Fruit fly (Drosophila melanogaster) whole organism, adult: ENCODE data around the gene RIOK1.

Experiments
- CG11617 ChIP-seq: fragments of 200-800 bp; sonication (Bioruptor generic); optimal IDR thresholded peaks from 2 replicates; lab custom pipeline; 2017; ENCODE audit warnings: mild to moderate bottlenecking, missing biosample characterization, missing genetic modification reagents, missing genetic modification characterization
- CG12768 ChIP-seq: fragments of 200-800 bp; sonication (Bioruptor generic); optimal IDR thresholded peaks from 2 replicates; lab custom pipeline; 2017; ENCODE audit warnings: missing biosample characterization, missing genetic modification characterization, mild to moderate bottlenecking, moderate library complexity, missing genetic modification reagents
- CG14711 ChIP-seq: fragments of 200-800 bp; sonication (Bioruptor generic); optimal IDR thresholded peaks from 2 replicates; lab custom pipeline; 2018; ENCODE audit warnings: missing biosample characterization, mild to moderate bottlenecking, missing genetic modification characterization, moderate library complexity
- CG1620 ChIP-seq: fragments of 200-800 bp; sonication (Bioruptor generic); optimal IDR thresholded peaks from 2 replicates; lab custom pipeline; 2016; ENCODE audit warnings: missing biosample characterization, missing genetic modification characterization
- CG33017 ChIP-seq: fragments of 200-800 bp; sonication (Bioruptor generic); optimal IDR thresholded peaks from 2 replicates; lab custom pipeline; 2018; ENCODE audit warnings: missing biosample characterization, mild to moderate bottlenecking, missing genetic modification characterization, moderate library complexity
- CG5204 ChIP-seq: fragments of 200-800 bp; sonication (Bioruptor generic); optimal IDR thresholded peaks from 2 replicates; lab custom pipeline; 2016; ENCODE audit warnings: missing biosample characterization, missing genetic modification characterization
- CG7045 ChIP-seq: fragments of 200-800 bp; sonication (Bioruptor generic); optimal IDR thresholded peaks from 2 replicates; lab custom pipeline; 2017; ENCODE audit warnings: missing biosample characterization, mild to moderate bottlenecking, missing genetic modification characterization
- CG7101 ChIP-seq: fragments of 200-800 bp; sonication (Bioruptor generic); optimal IDR thresholded peaks from 2 replicates; lab custom pipeline; 2018; ENCODE audit warnings: missing biosample characterization, mild to moderate bottlenecking, missing genetic modification characterization, moderate library complexity
- Clk ChIP-seq: fragments of 200-800 bp; sonication (Bioruptor generic); optimal IDR thresholded peaks from 2 replicates; lab custom pipeline; 2017; ENCODE audit warnings: missing biosample characterization, missing genetic modification characterization
- Crg-1 ChIP-seq: fragments of 200-800 bp; sonication (Bioruptor generic); optimal IDR thresholded peaks from 2 replicates; lab custom pipeline; 2016; ENCODE audit warnings: missing biosample characterization, missing genetic modification characterization
- Hr96 ChIP-seq: fragments of 200-800 bp; sonication (Bioruptor generic); optimal IDR thresholded peaks from 2 replicates; lab custom pipeline; 2016; ENCODE audit warnings: missing biosample characterization, missing genetic modification characterization
- Mnt ChIP-seq: fragments of 200-800 bp; sonication (Bioruptor generic); optimal IDR thresholded peaks from 2 replicates; lab custom pipeline; 2016; ENCODE audit warnings: missing biosample characterization, mild to moderate bottlenecking, missing genetic modification characterization
- bab1 ChIP-seq: fragments of 200-800 bp; sonication (Bioruptor generic); optimal IDR thresholded peaks from 3 replicates; lab custom pipeline; 2019; ENCODE audit warnings: missing biosample characterization, mild to moderate bottlenecking, missing genetic modification characterization, moderate library complexity
- cic ChIP-seq: fragments of 200-800 bp; sonication (Bioruptor generic); optimal IDR thresholded peaks from 2 replicates; lab custom pipeline; 2017; ENCODE audit warnings: missing biosample characterization, mild to moderate bottlenecking, missing genetic modification characterization, moderate library complexity
- cnc ChIP-seq, 2 experiments: fragments of >200 bp; optimal IDR thresholded peaks; 2 replicates each; lab custom pipeline; 2017
- kay ChIP-seq: fragments of 200-800 bp; sonication (Bioruptor generic); peaks from one replicate; lab custom pipeline; 2016; ENCODE audit warnings: missing biosample characterization, missing genetic modification characterization, borderline replicate concordance
- ovo ChIP-seq: fragments of 200-800 bp; sonication (Bioruptor generic); optimal IDR thresholded peaks from 2 replicates; lab custom pipeline; 2016; ENCODE audit warnings: missing biosample characterization, missing genetic modification characterization
- pad ChIP-seq: fragments of 200-800 bp; sonication (Bioruptor generic); optimal IDR thresholded peaks from 3 replicates; lab custom pipeline; 2017; ENCODE audit warnings: missing biosample characterization, missing genetic modification characterization, mild to moderate bottlenecking, moderate library complexity, missing genetic modification reagents
- tj ChIP-seq: fragments of 200-800 bp; sonication (Bioruptor generic); optimal IDR thresholded peaks from 3 replicates; lab custom pipeline; 2017; ENCODE audit warnings: missing biosample characterization, mild to moderate bottlenecking, missing genetic modification characterization, moderate library complexity
- toe ChIP-seq: fragments of 200-800 bp; sonication (Bioruptor generic); optimal IDR thresholded peaks from 2 replicates; lab custom pipeline; 2016; ENCODE audit warnings: missing biosample characterization, missing genetic modification characterization

Gene RIOK1

dm6 chr3L:11631092-11631491 lies 17.2 kb downstream of the RIOK1 start, which contains the start of gene CG32091:
TSS of gene CG32091 (plus strand) at chr3L:11631392.
- TF ChIP-seq kay (GFP tag; lab: Kevin White, UChicago): peak; percentile 18
- peak; percentile 40 for TF ChIP-seq tj (GFP tag; lab: Kevin White, UChicago)
- no peak for TF ChIP-seq CG7045
- peak; percentile 1 for TF ChIP-seq CG12768

- TF ChIP-seq Mnt (GFP tag; lab: Kevin White, UChicago): peak; percentile 13
- TF ChIP-seq CG7101 (tag; lab: Kevin White, UChicago): peak; percentile 5
- TF ChIP-seq Crg-1: no peak
- no peak for TF ChIP-seq pad (GFP tag; lab: Kevin White, UChicago)
- peak; percentile 70 for TF ChIP-seq kay (GFP tag; lab: Kevin White, UChicago)
- no peak for TF ChIP-seq cic (GFP tag; lab: Kevin White, UChicago)
- no peak for TF ChIP-seq Hr96 (GFP tag; lab: Kevin White, UChicago)
- TF ChIP-seq CG1620: no peak
- peak; percentile 32 for TF ChIP-seq CG14711 (tag; lab: Kevin White, UChicago)
- no peak for TF ChIP-seq CG11617
These were observed 17.6 kb downstream of the RIOK1 start for dm6 chr3L:11630684-11631083.

- TF ChIP-seq CG7101 (tag; lab: Kevin White, UChicago) (peak; percentile 24), Crg-1 (no peak), cnc (optimal IDR thresholded peaks at IDR 0.05; lab: Kevin White, UChicago) (no peak), CG7045 (no peak), Hr96 (GFP tag; lab: Kevin White, UChicago) (no peak), CG5204 (GFP tag; lab: Kevin White, UChicago) (no peak), pad (GFP tag; lab: Kevin White, UChicago) (no peak), bab1 (peak; percentile 48), CG12768 (peak; percentile 77), Clk (GFP tag; lab: Kevin White, UChicago) (no peak), toe (GFP tag; lab: Kevin White, UChicago) (peak; percentile 58), CG33017 (tag; lab: Kevin White, UChicago) (peak; percentile 0), CG14711 (tag; lab: Kevin White, UChicago) (peak; percentile 14), kay (GFP tag; lab: Kevin White, UChicago) (peak; percentile 29), Mnt (GFP tag; lab: Kevin White, UChicago) (peak; percentile 26), CG11617 (peak; percentile 24), tj (GFP tag; lab: Kevin White, UChicago) (peak; percentile 83), ovo (GFP tag; lab: Kevin White, UChicago) (no peak), cic (GFP tag; lab: Kevin White, UChicago) (no peak), CG1620 (no peak)
These were observed 20.3 kb downstream of the RIOK1 start, which contains the start of gene Apt1 for dm6 chr3L:11627819-11628483. TSS of gene Apt1 (plus strand) at chr3L:11628037.

dm6 chr3L:11626229-11626826 lies 21.9 kb downstream of the RIOK1 start, which contains the start of gene PCID2:
TSS of gene PCID2 (plus strand) at chr3L:11626441.
- TF ChIP-seq CG11617: no peak
- no peak for TF ChIP-seq CG7045
- TF ChIP-seq Mnt (GFP tag; lab: Kevin White, UChicago): no peak
- TF ChIP-seq ovo (GFP tag; lab: Kevin White, UChicago): no peak
- no peak for TF ChIP-seq Hr96 (GFP tag; lab: Kevin White, UChicago)
- no peak for TF ChIP-seq pad (GFP tag; lab: Kevin White, UChicago)
- no peak for TF ChIP-seq cnc (optimal IDR thresholded peaks at IDR 0.05; lab: Kevin White, UChicago)
- TF ChIP-seq cic (GFP tag; lab: Kevin White, UChicago): no peak
- TF ChIP-seq kay (GFP tag; lab: Kevin White, UChicago): no peak
- no peak for TF ChIP-seq Clk (GFP tag; lab: Kevin White, UChicago)
- TF ChIP-seq CG12768: no peak
- TF ChIP-seq CG5204 (GFP tag; lab: Kevin White, UChicago): no peak

- TF ChIP-seq CG11617: no peak
- TF ChIP-seq kay (GFP tag; lab: Kevin White, UChicago): peak; percentile 67
These were observed 22.6 kb downstream of the RIOK1 start, which contains the start of gene CG6083 for dm6 chr3L:11625634-11626175. TSS of gene CG6083 (minus strand) at chr3L:11626125.

dm6 chr3L:11624281-11624680 lies 24.0 kb downstream of the RIOK1 start, which contains the start of gene Akr1B:
TSS of gene Akr1B (minus strand) at chr3L:11624381.
- TF ChIP-seq CG33017 (tag; lab: Kevin White, UChicago) (no peak), cnc (optimal IDR thresholded peaks at IDR 0.05; lab: Kevin White, UChicago) (no peak), CG1620 (no peak)
